Fruit fly (Drosophila melanogaster): ENCODE data around the gene Alg14.

The Alg14 gene

dm6 chrX:15453121-15453520, 18.8 kb upstream of the Alg14 start, which contains the start of gene CG11655 (continued):
- TF ChIP-seq Sox102F (GFP tag; optimal IDR thresholded peaks at IDR 0.05): peak; percentile 17
- TF ChIP-seq CG10274 (GFP tag; optimal IDR thresholded peaks at IDR 0.05): peak; percentile 99
- TF ChIP-seq pho (GFP tag; optimal IDR thresholded peaks at IDR 0.05): no peak
- TF ChIP-seq CG1832 (GFP tag; optimal IDR thresholded peaks at IDR 0.05): peak; percentile 82
- peak; percentile 41; the same call in 1 of the 3 replicates for TF ChIP-seq dysf (GFP tag; IDR thresholded peaks at IDR 0.05)
- TF ChIP-seq nom (GFP tag; optimal IDR thresholded peaks at IDR 0.05): peak; percentile 45
- 0 out of 2 replicates have a peak, but pooled peaks have one; percentile 24 for TF ChIP-seq danr (GFP tag; IDR thresholded peaks at IDR 0.05)
- TF ChIP-seq croc (GFP tag; conservative IDR thresholded peaks at IDR 0.05): no peak
- TF ChIP-seq Xrp1 (GFP tag; IDR thresholded peaks at IDR 0.05): peak; percentile 66
- peak; percentile 21; the same call in 1 of the 2 replicates for TF ChIP-seq Ada2b (GFP tag; IDR thresholded peaks at IDR 0.05)
- TF ChIP-seq CG30403 (GFP tag; optimal IDR thresholded peaks at IDR 0.05): peak; percentile 27
- no peak for TF ChIP-seq lab (GFP tag; optimal IDR thresholded peaks at IDR 0.05)
- peak; percentile 33; the same call in 1 of the 3 replicates for TF ChIP-seq CG14050 (GFP tag; IDR thresholded peaks at IDR 0.05)
- 0 out of 2 replicates have a peak, but pooled peaks have one; percentile 36 for TF ChIP-seq ranshi (GFP tag; IDR thresholded peaks at IDR 0.05)
- TF ChIP-seq CG1602 (GFP tag; optimal IDR thresholded peaks at IDR 0.05): peak; percentile 24
- TF ChIP-seq chif (GFP tag; optimal IDR thresholded peaks at IDR 0.05): no peak
- peak; percentile 10 for TF ChIP-seq CG7556 (GFP tag; optimal IDR thresholded peaks at IDR 0.05)
- peak; percentile 41; the same call in 1 of the 2 replicates for TF ChIP-seq sisA (GFP tag; IDR thresholded peaks at IDR 0.05)
- no peak for TF ChIP-seq CG16815 (GFP tag; optimal IDR thresholded peaks at IDR 0.05)
- no peak for TF ChIP-seq scrt (GFP tag; optimal IDR thresholded peaks at IDR 0.05)
- TF ChIP-seq esg (GFP tag; conservative IDR thresholded peaks at IDR 0.05): peak; percentile 30; the same call in 1 of the 2 replicates
- peak; percentile 37 for TF ChIP-seq phol (tag; optimal IDR thresholded peaks at IDR 0.05)
- no peak for TF ChIP-seq luna (GFP tag; optimal IDR thresholded peaks at IDR 0.05)
- TF ChIP-seq CG10321 (GFP tag; IDR thresholded peaks at IDR 0.05): peak; percentile 92
- no peak for TF ChIP-seq Sox100B (GFP tag; optimal IDR thresholded peaks at IDR 0.05)
- no peak for TF ChIP-seq CG3407 (GFP tag; optimal IDR thresholded peaks at IDR 0.05)
- TF ChIP-seq CG17829 (tag; optimal IDR thresholded peaks at IDR 0.05): peak; percentile 38
- TF ChIP-seq crol (GFP tag; IDR thresholded peaks at IDR 0.05): 0 out of 2 replicates have a peak, but pooled peaks have one; percentile 27
- TF ChIP-seq CG8478 (optimal IDR thresholded peaks at IDR 0.05): peak; percentile 66
- peak in 1 of 2 experiments; percentile 32 for TF ChIP-seq Pdp1 (GFP tag; optimal IDR thresholded peaks at IDR 0.05)
- peak; percentile 23 for TF ChIP-seq CG10979 (tag; optimal IDR thresholded peaks at IDR 0.05)
- TF ChIP-seq CG9727 (GFP tag; optimal IDR thresholded peaks at IDR 0.05): peak; percentile 40
- no peak for TF ChIP-seq CG9876 (GFP tag; optimal IDR thresholded peaks at IDR 0.05)
- 0 out of 2 replicates have a peak, but pooled peaks have one; percentile 13 for TF ChIP-seq HLH3B (GFP tag; IDR thresholded peaks at IDR 0.05)
- TF ChIP-seq cwo (GFP tag; optimal IDR thresholded peaks at IDR 0.05): peak; percentile 74
- peak; percentile 14 for TF ChIP-seq CG13775 (GFP tag; optimal IDR thresholded peaks at IDR 0.05)
- no peak for TF ChIP-seq Taf1 (GFP tag; IDR thresholded peaks at IDR 0.05)
- TF ChIP-seq CG6689 (GFP tag; IDR thresholded peaks at IDR 0.05): 0 out of 2 replicates have a peak, but pooled peaks have one; percentile 30
- peak; percentile 33 for TF ChIP-seq Abd-B (GFP tag; optimal IDR thresholded peaks at IDR 0.05)
- no peak for TF ChIP-seq HLHmδ (GFP tag; optimal IDR thresholded peaks at IDR 0.05)
- no peak for TF ChIP-seq Dad (GFP tag; optimal IDR thresholded peaks at IDR 0.05)
- peak; percentile 43 for TF ChIP-seq PHDP (tag; optimal IDR thresholded peaks at IDR 0.05)
- peak; percentile 21; the same call in 1 of the 3 replicates for TF ChIP-seq tgo (GFP tag; IDR thresholded peaks at IDR 0.05)
- TF ChIP-seq CG15479 (GFP tag; optimal IDR thresholded peaks at IDR 0.05): peak; percentile 54
- TF ChIP-seq slbo (GFP tag; IDR thresholded peaks at IDR 0.05): peak; percentile 64
- 0 out of 3 replicates have a peak, but pooled peaks have one; percentile 23 for TF ChIP-seq Aef1 (GFP tag; IDR thresholded peaks at IDR 0.05)
- peak in 1 of 3 experiments; percentile 31 for TF ChIP-seq lola (GFP tag; optimal IDR thresholded peaks at IDR 0.05)
- 0 out of 2 replicates have a peak, but pooled peaks have one; percentile 16 for TF ChIP-seq CG32532 (GFP tag; IDR thresholded peaks at IDR 0.05)
- peak in 1 of 2 experiments; percentile 89 for TF ChIP-seq insv (GFP tag; optimal IDR thresholded peaks at IDR 0.05)
- TF ChIP-seq CG34422 (GFP tag; IDR thresholded peaks at IDR 0.05): 0 out of 3 replicates have a peak, but pooled peaks have one; percentile 21
